Worm (Caenorhabditis elegans) whole organism, early embryonic: Measurements from ENCODE around the gene cox-15.

Experiments used
- B0310.2 ChIP-seq: sonication (generic microtip); optimal IDR thresholded peaks from 2 replicates; lab custom pipeline; 2016; ENCODE audit warnings: mild to moderate bottlenecking, missing genetic modification characterization, missing compliant biosample characterization
- F13C5.2 ChIP-seq: sonication (generic microtip); optimal IDR thresholded peaks from 2 replicates; lab custom pipeline; 2017; ENCODE audit warnings: mild to moderate bottlenecking, missing genetic modification characterization, inconsistent platforms, missing compliant biosample characterization
- ama-1 ChIP-seq: fragments of 150-350 bp; optimal IDR thresholded peaks from 2 replicates; lab custom pipeline; 2014
- ceh-36 ChIP-seq: sonication (generic microtip); optimal IDR thresholded peaks from 2 replicates; lab custom pipeline; 2016; ENCODE audit warnings: missing genetic modification characterization, inconsistent platforms, missing compliant biosample characterization
- ets-7 ChIP-seq: sonication (generic microtip); optimal IDR thresholded peaks from 2 replicates; lab custom pipeline; 2016; ENCODE audit warnings: missing genotype, missing genetic modification characterization, missing compliant biosample characterization
- flt-1 ChIP-seq: fragments of 200-800 bp; sonication (Bioruptor generic); IDR thresholded peaks from 2 replicates; pipeline ENCODE4 v1.3.6; 2022; ENCODE audit warnings: missing genetic modification characterization, missing compliant biosample characterization
- hnd-1 ChIP-seq: sonication (generic microtip); optimal IDR thresholded peaks from 2 replicates; lab custom pipeline; 2016; ENCODE audit warnings: missing genetic modification characterization, missing compliant biosample characterization
- tra-4 ChIP-seq: sonication (generic microtip); optimal IDR thresholded peaks from 2 replicates; lab custom pipeline; 2017; ENCODE audit warnings: missing genetic modification characterization, missing compliant biosample characterization

- TF ChIP-seq ama-1 (lab: Kevin White, UChicago) (no peak), ets-7 (tag; lab: Kevin White, UChicago) (no peak), B0310.2 (tag; lab: Kevin White, UChicago) (no peak), F13C5.2 (tag; lab: Kevin White, UChicago) (no peak), ceh-36 (no peak), tra-4 (tag; lab: Kevin White, UChicago) (no peak), flt-1 (GFP tag; lab: Robert Waterston, UW) (no peak), hnd-1 (no peak)
Observed at ce11 chrII:11268822-11269221, 34.1 kb upstream of the cox-15 start, which contains the start of gene cut-1.
